Worm (Caenorhabditis elegans): Measurements from ENCODE around the gene M01H9.3.

M01H9.3 gene

ce11 chrIV:4434441-4435084, 42.3 kb downstream of the M01H9.3 start, which contains the start of the genes R08C7.8 and R08C7.4:
Gene R08C7.8, minus strand, starts transcription at chrIV:4434541.
Gene R08C7.4, plus strand, starts transcription at chrIV:4435034.
- no peak for TF ChIP-seq nhr-21 (tag; optimal IDR thresholded peaks at IDR 0.05)
- TF ChIP-seq ama-1 (optimal IDR thresholded peaks at IDR 0.05): no peak

- TF ChIP-seq nhr-25 (tag; optimal IDR thresholded peaks at IDR 0.05) (no peak), mbf-1 (tag; optimal IDR thresholded peaks at IDR 0.05) (no peak), unc-62 (GFP tag; optimal IDR thresholded peaks at IDR 0.05) (no peak), snpc-4 (tag; optimal IDR thresholded peaks at IDR 0.05) (no peak), R02D3.7 (tag; optimal IDR thresholded peaks at IDR 0.05) (no peak), lsy-2 (tag; optimal IDR thresholded peaks at IDR 0.05) (no peak), Y55F3AM.14 (GFP tag; optimal IDR thresholded peaks at IDR 0.05) (no peak), lin-13 (GFP tag; optimal IDR thresholded peaks at IDR 0.05) (no peak), nhr-11 (tag; optimal IDR thresholded peaks at IDR 0.05) (no peak), zag-1 (tag; optimal IDR thresholded peaks at IDR 0.05) (no peak), fos-1 (tag; optimal IDR thresholded peaks at IDR 0.05) (no peak), aly-2 (tag; optimal IDR thresholded peaks at IDR 0.05) (no peak), nhr-6 (tag; optimal IDR thresholded peaks at IDR 0.05) (no peak), nhr-237 (tag; optimal IDR thresholded peaks at IDR 0.05) (no peak), sem-4 (tag; optimal IDR thresholded peaks at IDR 0.05) (no peak), gmeb-1 (tag; optimal IDR thresholded peaks at IDR 0.05) (no peak), lin-39 (tag; optimal IDR thresholded peaks at IDR 0.05) (no peak), skn-1 (tag; optimal IDR thresholded peaks at IDR 0.05) (no peak), crh-2 (tag; optimal IDR thresholded peaks at IDR 0.05) (no peak), F13H6.1 (tag; optimal IDR thresholded peaks at IDR 0.05) (no peak)
These were observed 47.0 kb downstream of the M01H9.3 start, which contains the start of the genes str-185 and R08C7.5 for ce11 chrIV:4429901-4430300. Gene str-185, minus strand, starts transcription at chrIV:4430001. Gene R08C7.5, plus strand, starts transcription at chrIV:4430229.

DNA sequence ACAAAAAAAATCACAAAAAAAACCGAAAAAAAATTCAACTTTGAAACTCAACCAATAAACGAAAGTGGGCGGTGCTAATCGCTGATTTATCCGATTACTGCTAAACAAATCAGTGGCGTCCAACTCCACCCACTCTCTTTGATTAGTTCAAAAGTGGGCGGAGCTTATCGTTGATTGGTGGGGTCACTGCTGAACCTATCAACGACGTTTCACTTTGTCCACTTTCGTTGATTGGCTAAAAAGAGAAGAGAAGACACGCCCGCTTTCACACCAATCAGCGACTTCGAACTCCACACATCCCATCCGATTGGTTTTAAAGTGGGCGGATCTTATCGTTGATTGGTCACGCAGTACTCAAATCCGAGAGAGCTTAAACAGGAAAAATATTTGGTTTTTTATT, 53.0 kb downstream of the M01H9.3 start:
- TF ChIP-seq snpc-4 (tag; optimal IDR thresholded peaks at IDR 0.05) (no peak), gmeb-1 (tag; optimal IDR thresholded peaks at IDR 0.05) (no peak), unc-39 (tag; optimal IDR thresholded peaks at IDR 0.05) (no peak), nhr-6 (tag; optimal IDR thresholded peaks at IDR 0.05) (no peak), ztf-11 (tag; optimal IDR thresholded peaks at IDR 0.05) (no peak), blmp-1 (tag; optimal IDR thresholded peaks at IDR 0.05; ENCODE audit: insufficient read depth) (no peak), nhr-23 (tag; optimal IDR thresholded peaks at IDR 0.05) (no peak), F13H6.1 (tag; optimal IDR thresholded peaks at IDR 0.05) (no peak), nhr-10 (tag; optimal IDR thresholded peaks at IDR 0.05) (no peak)

DNA sequence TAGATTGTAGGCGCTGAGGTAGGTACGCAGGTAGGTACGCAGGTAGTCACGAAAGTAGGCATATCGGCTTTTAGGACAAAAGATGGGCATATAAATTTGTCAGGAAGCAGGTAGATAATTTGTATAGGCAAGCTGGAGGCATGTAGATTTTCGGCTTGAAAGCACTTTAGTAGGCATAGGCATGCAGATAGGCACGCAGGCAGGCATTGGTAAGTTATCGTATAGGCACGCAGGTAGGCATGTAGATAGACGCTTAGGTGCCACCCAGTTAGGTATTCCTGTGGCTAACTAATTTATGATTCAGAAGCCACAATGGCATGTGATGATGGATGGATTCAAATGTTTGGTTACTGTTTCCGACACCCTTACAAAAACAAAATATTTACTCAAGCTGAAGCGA, 53.8 kb downstream of the M01H9.3 start:
- TF ChIP-seq sma-9 (GFP tag; optimal IDR thresholded peaks at IDR 0.05) (no peak), sma-9 (tag; optimal IDR thresholded peaks at IDR 0.05) (no peak), ZK546.5 (tag; optimal IDR thresholded peaks at IDR 0.05) (no peak), ceh-16 (tag; optimal IDR thresholded peaks at IDR 0.05) (no peak)

- TF ChIP-seq nhr-77 (tag; optimal IDR thresholded peaks at IDR 0.05) (no peak), C34F6.9 (tag; optimal IDR thresholded peaks at IDR 0.05) (no peak), ztf-11 (tag; optimal IDR thresholded peaks at IDR 0.05) (no peak), lin-13 (GFP tag; optimal IDR thresholded peaks at IDR 0.05) (no peak), unc-55 (GFP tag; optimal IDR thresholded peaks at IDR 0.05) (no peak), nhr-10 (tag; optimal IDR thresholded peaks at IDR 0.05) (no peak), nhr-237 (tag; optimal IDR thresholded peaks at IDR 0.05) (no peak)
These were observed 54.8 kb downstream of the M01H9.3 start, which contains the start of gene clec-175 for ce11 chrIV:4422029-4422428. Gene clec-175, plus strand, starts transcription at chrIV:4422329.

All from whole organism, L2 larva.